Worm (Caenorhabditis elegans) whole organism, L2 larva: Measurements from ENCODE around the gene F14D12.1.

Experiments used
- C34F6.9 ChIP-seq: fragments of 150-350 bp; optimal IDR thresholded peaks from 2 replicates; lab custom pipeline; 2014; ENCODE audit warnings: missing biosample characterization, missing genetic modification characterization
- F13H6.1 ChIP-seq: sonication (generic microtip); optimal IDR thresholded peaks from 2 replicates; lab custom pipeline; 2016; ENCODE audit warnings: missing genetic modification characterization, missing compliant biosample characterization
- Y55F3AM.14 ChIP-seq: fragments of 200-800 bp; sonication (Bioruptor generic); optimal IDR thresholded peaks from 2 replicates; lab custom pipeline; 2018; ENCODE audit warnings: mild to moderate bottlenecking, missing genetic modification characterization, missing compliant biosample characterization
- ZK546.5 ChIP-seq: sonication (generic microtip); optimal IDR thresholded peaks from 2 replicates; lab custom pipeline; 2017; ENCODE audit warnings: missing biosample characterization, missing genetic modification characterization
- alr-1 ChIP-seq: fragments of 150-350 bp; optimal IDR thresholded peaks from 2 replicates; lab custom pipeline; 2014; ENCODE audit warnings: missing biosample characterization, missing genetic modification characterization
- aly-2 ChIP-seq: fragments of 150-350 bp; optimal IDR thresholded peaks from 2 replicates; lab custom pipeline; 2014; ENCODE audit warnings: missing biosample characterization, missing genetic modification characterization
- ama-1 ChIP-seq: fragments of 150-350 bp; optimal IDR thresholded peaks from 2 replicates; lab custom pipeline; 2018; ENCODE audit warnings: inconsistent platforms
- blmp-1 ChIP-seq: sonication (generic microtip); optimal IDR thresholded peaks from 2 replicates; lab custom pipeline; 2017; ENCODE audit warnings: missing genetic modification characterization, mild to moderate bottlenecking, missing compliant biosample characterization, antibody characterized with exemption, moderate library complexity; ENCODE audit not compliant: insufficient read depth
- ceh-16 ChIP-seq: fragments of 150-350 bp; optimal IDR thresholded peaks from 2 replicates; lab custom pipeline; 2014; ENCODE audit warnings: missing biosample characterization, missing genetic modification characterization
- ceh-82 ChIP-seq: fragments of 150-350 bp; optimal IDR thresholded peaks from 2 replicates; lab custom pipeline; 2014; ENCODE audit warnings: missing biosample characterization, missing genetic modification characterization
- crh-2 ChIP-seq: sonication (generic microtip); optimal IDR thresholded peaks from 2 replicates; lab custom pipeline; 2017; ENCODE audit warnings: missing biosample characterization, missing genetic modification characterization
- dmd-4 ChIP-seq: sonication (generic microtip); optimal IDR thresholded peaks from 2 replicates; lab custom pipeline; 2017; ENCODE audit warnings: missing biosample characterization, missing genetic modification characterization
- egl-27 ChIP-seq: sonication (generic microtip); optimal IDR thresholded peaks from 3 replicates; lab custom pipeline; 2017; ENCODE audit warnings: missing biosample characterization, missing genetic modification reagents, missing genetic modification characterization
- elt-1 ChIP-seq: fragments of 150-350 bp; optimal IDR thresholded peaks from 2 replicates; lab custom pipeline; 2014; ENCODE audit warnings: missing biosample characterization, missing genetic modification characterization
- elt-3 ChIP-seq: sonication (generic microtip); optimal IDR thresholded peaks from 2 replicates; lab custom pipeline; 2017; ENCODE audit warnings: missing biosample characterization, missing genetic modification characterization
- fos-1 ChIP-seq: fragments of 150-350 bp; optimal IDR thresholded peaks from 2 replicates; lab custom pipeline; 2014; ENCODE audit warnings: missing biosample characterization, missing genetic modification characterization
- gmeb-1 ChIP-seq: fragments of 150-350 bp; optimal IDR thresholded peaks from 2 replicates; lab custom pipeline; 2014; ENCODE audit warnings: missing biosample characterization, missing genetic modification characterization
- lin-11 ChIP-seq: fragments of 150-350 bp; sonication (generic microtip); optimal IDR thresholded peaks from 2 replicates; lab custom pipeline; 2014; ENCODE audit warnings: missing biosample characterization, missing genetic modification characterization, inconsistent platforms, mixed read lengths
- lin-13 ChIP-seq: fragments of 150-350 bp; optimal IDR thresholded peaks from 2 replicates; lab custom pipeline; 2014; ENCODE audit warnings: missing biosample characterization, missing genetic modification reagents, missing genetic modification characterization
- lsy-2 ChIP-seq, 2 experiments: fragments of 150-350 bp in 1 of 2; sonication (generic microtip) in 1 of 2; optimal IDR thresholded peaks; 2 replicates each; lab custom pipeline; 2014 to 2017; ENCODE audit warnings: missing biosample characterization in 2 of 2, missing genetic modification characterization in 2 of 2
- mab-5 ChIP-seq: fragments of 150-350 bp; optimal IDR thresholded peaks from 2 replicates; lab custom pipeline; 2014; ENCODE audit warnings: missing biosample characterization, missing genetic modification characterization
- mbf-1 ChIP-seq: sonication (generic microtip); optimal IDR thresholded peaks from 2 replicates; lab custom pipeline; 2017; ENCODE audit warnings: missing biosample characterization, missing genetic modification characterization
- mdl-1 ChIP-seq, 2 experiments: fragments of 150-350 bp in 1 of 2; sonication (generic microtip) in 1 of 2; optimal IDR thresholded peaks; 2 replicates each; lab custom pipeline; 2017; ENCODE audit warnings: missing biosample characterization in 2 of 2, missing genetic modification characterization in 2 of 2
- nhr-10 ChIP-seq: sonication (generic microtip); optimal IDR thresholded peaks from 2 replicates; lab custom pipeline; 2017; ENCODE audit warnings: missing biosample characterization, missing genetic modification characterization
- nhr-11 ChIP-seq: fragments of 150-350 bp; optimal IDR thresholded peaks from 2 replicates; lab custom pipeline; 2014; ENCODE audit warnings: missing biosample characterization, missing genetic modification characterization
- nhr-129 ChIP-seq: fragments of 150-350 bp; optimal IDR thresholded peaks from 2 replicates; lab custom pipeline; 2014; ENCODE audit warnings: missing biosample characterization, missing genetic modification characterization
- nhr-21 ChIP-seq: fragments of 150-350 bp; optimal IDR thresholded peaks from 2 replicates; lab custom pipeline; 2014; ENCODE audit warnings: missing biosample characterization, missing genetic modification characterization
- nhr-23 ChIP-seq: fragments of 150-350 bp; optimal IDR thresholded peaks from 2 replicates; lab custom pipeline; 2014; ENCODE audit warnings: missing biosample characterization, missing genetic modification reagents, missing genetic modification characterization
- nhr-237 ChIP-seq: fragments of 150-350 bp; optimal IDR thresholded peaks from 2 replicates; lab custom pipeline; 2014; ENCODE audit warnings: missing biosample characterization, missing genetic modification characterization
- nhr-25 ChIP-seq: fragments of 150-350 bp; sonication (generic microtip); optimal IDR thresholded peaks from 3 replicates; lab custom pipeline; 2014; ENCODE audit warnings: missing biosample characterization, missing genetic modification characterization
- nhr-77 ChIP-seq: fragments of 150-350 bp; optimal IDR thresholded peaks from 2 replicates; lab custom pipeline; 2014; ENCODE audit warnings: missing biosample characterization, missing genetic modification characterization
- peb-1 ChIP-seq: fragments of 150-350 bp; optimal IDR thresholded peaks from 2 replicates; lab custom pipeline; 2014; ENCODE audit warnings: missing biosample characterization, missing genetic modification characterization
- sem-4 ChIP-seq: fragments of 150-350 bp; optimal IDR thresholded peaks from 2 replicates; lab custom pipeline; 2014; ENCODE audit warnings: missing biosample characterization, missing genetic modification reagents, missing genetic modification characterization
- skn-1 ChIP-seq: sonication (generic microtip); optimal IDR thresholded peaks from 2 replicates; lab custom pipeline; 2017; ENCODE audit warnings: missing biosample characterization, missing genetic modification characterization
- sma-3 ChIP-seq: sonication (generic microtip); optimal IDR thresholded peaks from 2 replicates; lab custom pipeline; 2016; ENCODE audit warnings: missing genetic modification reagents, missing genetic modification characterization, missing compliant biosample characterization
- snpc-4 ChIP-seq: fragments of 150-350 bp; optimal IDR thresholded peaks from 2 replicates; lab custom pipeline; 2014; ENCODE audit warnings: missing biosample characterization, missing genetic modification characterization
- unc-39 ChIP-seq: fragments of 150-350 bp; optimal IDR thresholded peaks from 2 replicates; lab custom pipeline; 2014; ENCODE audit warnings: missing biosample characterization, missing genetic modification characterization
- unc-55 ChIP-seq: fragments of 150-350 bp; sonication (generic microtip); optimal IDR thresholded peaks from 3 replicates; lab custom pipeline; 2014; ENCODE audit warnings: missing biosample characterization, missing genetic modification reagents, missing genetic modification characterization
- zag-1 ChIP-seq: fragments of 150-350 bp; optimal IDR thresholded peaks from 2 replicates; lab custom pipeline; 2014; ENCODE audit warnings: missing biosample characterization, missing genetic modification characterization
- ztf-1 ChIP-seq: fragments of 200-800 bp; sonication (Bioruptor generic); conservative IDR thresholded peaks from 2 replicates; pipeline ENCODE4 v1.3.6; 2022; ENCODE audit warnings: missing genetic modification characterization, missing compliant biosample characterization
- ztf-11 ChIP-seq: sonication (generic microtip); optimal IDR thresholded peaks from 2 replicates; lab custom pipeline; 2017; ENCODE audit warnings: missing biosample characterization, missing genetic modification characterization
- ztf-4 ChIP-seq: fragments of 150-350 bp; optimal IDR thresholded peaks from 2 replicates; lab custom pipeline; 2014; ENCODE audit warnings: missing biosample characterization, missing genetic modification characterization

Gene F14D12.1

DNA sequence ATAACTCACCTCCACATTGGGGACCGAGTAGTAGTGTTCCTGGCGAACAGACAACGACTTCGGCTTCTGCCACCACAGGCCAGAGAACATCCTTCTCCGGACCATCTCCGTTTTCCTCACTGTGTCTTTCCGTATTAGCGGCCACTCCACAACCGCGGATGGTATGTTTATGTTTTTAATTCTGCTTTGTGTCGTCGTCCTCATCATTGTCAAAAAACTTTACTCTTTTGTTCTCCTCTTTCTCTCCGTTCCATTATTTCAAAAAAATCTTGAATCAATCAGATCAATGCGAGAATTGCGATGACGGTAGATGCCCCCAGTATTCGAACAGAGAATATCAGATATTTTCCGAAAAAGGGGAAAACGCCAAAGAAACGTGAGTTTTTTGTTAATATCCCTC lies 36.1 kb upstream of the F14D12.1 start, which contains the start of gene mec-2:
Gene mec-2, plus strand, starts transcription at position 301 of the 400 bp plus-strand sequence.
- TF ChIP-seq unc-55 (GFP tag; lab: Kevin White, UChicago): no peak
- no peak for TF ChIP-seq nhr-10 (tag; lab: Kevin White, UChicago)
- TF ChIP-seq aly-2 (tag; lab: Kevin White, UChicago): no peak
- TF ChIP-seq sem-4 (tag; lab: Kevin White, UChicago): no peak
- no peak for TF ChIP-seq ztf-11 (tag; lab: Kevin White, UChicago)
- no peak for TF ChIP-seq nhr-129
- no peak for TF ChIP-seq F13H6.1 (tag; lab: Kevin White, UChicago)
- TF ChIP-seq gmeb-1: no peak
- TF ChIP-seq unc-39 (tag; lab: Kevin White, UChicago): no peak
- no peak for TF ChIP-seq skn-1 (tag; lab: Kevin White, UChicago)
- TF ChIP-seq nhr-25 (tag; lab: Kevin White, UChicago): no peak
- TF ChIP-seq zag-1 (tag; lab: Kevin White, UChicago): no peak
- TF ChIP-seq Y55F3AM.14 (GFP tag; lab: Kevin White, UChicago): no peak
- no peak for TF ChIP-seq egl-27 (tag; lab: Kevin White, UChicago)
- no peak for TF ChIP-seq mdl-1 (tag; optimal IDR thresholded peaks at IDR 0.05; lab: Kevin White, UChicago)
- TF ChIP-seq blmp-1 (tag; lab: Kevin White, UChicago): no peak
- TF ChIP-seq elt-1 (tag; lab: Kevin White, UChicago): no peak
- no peak for TF ChIP-seq ZK546.5

DNA sequence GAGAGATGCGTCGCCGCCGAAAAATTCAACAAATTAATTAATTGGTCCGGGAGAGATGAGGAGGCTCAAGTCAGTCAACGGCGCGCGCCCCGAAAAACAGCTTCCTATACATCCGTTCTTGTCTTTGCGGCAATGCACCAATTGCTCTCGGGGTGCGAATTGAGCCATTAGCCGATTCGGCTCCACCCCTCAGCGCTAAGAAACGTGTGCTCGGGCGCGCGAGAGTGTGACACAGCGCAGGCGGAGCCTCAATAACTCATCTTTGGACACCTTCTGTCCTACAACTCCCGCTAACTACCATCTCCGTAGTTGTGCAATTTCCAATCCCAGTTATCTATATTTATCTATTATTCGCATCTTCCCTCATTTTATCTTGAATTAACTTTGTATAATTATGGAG lies 30.9 kb upstream of the F14D12.1 start:
- TF ChIP-seq egl-27 (tag; lab: Kevin White, UChicago) (no peak), unc-39 (tag; lab: Kevin White, UChicago) (no peak), sem-4 (tag; lab: Kevin White, UChicago) (no peak), nhr-10 (tag; lab: Kevin White, UChicago) (no peak), elt-3 (tag; lab: Kevin White, UChicago) (no peak), C34F6.9 (tag; lab: Kevin White, UChicago) (no peak), ztf-4 (tag; lab: Kevin White, UChicago) (no peak), blmp-1 (tag; lab: Kevin White, UChicago) (no peak), unc-55 (GFP tag; lab: Kevin White, UChicago) (no peak), dmd-4 (tag; lab: Kevin White, UChicago) (no peak), lin-11 (tag; lab: Kevin White, UChicago) (no peak)

DNA sequence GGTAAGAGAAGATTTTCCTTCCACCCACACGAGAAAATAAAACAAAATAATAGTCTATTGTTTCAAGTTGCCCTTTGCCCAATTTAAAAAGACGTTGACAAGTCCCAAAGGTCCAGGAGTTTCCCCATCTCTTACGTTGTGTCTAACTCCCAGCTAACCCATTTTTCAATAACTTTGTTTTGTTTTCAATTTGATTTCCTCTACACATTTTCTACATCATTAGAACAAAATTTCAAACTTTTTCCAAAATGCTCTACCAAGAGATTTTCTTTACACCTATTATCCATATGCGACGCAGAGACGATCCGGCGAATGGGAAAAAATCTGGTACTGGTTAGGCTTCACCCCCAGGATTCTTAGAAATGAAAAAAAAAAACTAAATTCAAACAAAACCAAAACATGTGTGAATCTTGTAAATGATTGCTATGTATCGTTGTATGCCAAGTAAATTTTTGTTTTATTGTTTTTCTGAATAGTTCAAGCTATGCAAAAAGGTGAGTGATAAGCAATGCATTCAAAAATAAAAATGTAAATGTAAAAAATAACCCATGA lies 23.8 kb upstream of the F14D12.1 start:
- TF ChIP-seq elt-3 (tag; lab: Kevin White, UChicago) (no peak), Y55F3AM.14 (GFP tag; lab: Kevin White, UChicago) (no peak), C34F6.9 (tag; lab: Kevin White, UChicago) (no peak), mdl-1 (tag; optimal IDR thresholded peaks at IDR 0.05; lab: Kevin White, UChicago) (no peak), ceh-16 (tag; lab: Kevin White, UChicago) (no peak), mbf-1 (tag; lab: Kevin White, UChicago) (no peak), nhr-23 (no peak), lin-13 (GFP tag; lab: Kevin White, UChicago) (no peak), mab-5 (tag; lab: Kevin White, UChicago) (no peak), lsy-2 (tag; optimal IDR thresholded peaks at IDR 0.05; lab: Kevin White, UChicago) (no peak), blmp-1 (tag; lab: Kevin White, UChicago) (no peak), peb-1 (no peak), gmeb-1 (no peak), fos-1 (tag; lab: Kevin White, UChicago) (no peak), sem-4 (tag; lab: Kevin White, UChicago) (no peak), unc-55 (GFP tag; lab: Kevin White, UChicago) (no peak), ztf-1 (no peak), nhr-21 (tag; lab: Kevin White, UChicago) (no peak), unc-39 (tag; lab: Kevin White, UChicago) (no peak), snpc-4 (tag; lab: Kevin White, UChicago) (no peak)

- TF ChIP-seq sem-4 (tag; lab: Kevin White, UChicago) (peak; percentile 55), nhr-23 (no peak), skn-1 (tag; lab: Kevin White, UChicago) (no peak), ama-1 (lab: Kevin White, UChicago) (no peak), nhr-237 (tag; lab: Kevin White, UChicago) (no peak), lin-13 (GFP tag; lab: Kevin White, UChicago) (no peak), egl-27 (tag; lab: Kevin White, UChicago) (peak; percentile 2), C34F6.9 (tag; lab: Kevin White, UChicago) (peak; percentile 31), unc-39 (tag; lab: Kevin White, UChicago) (no peak), lin-11 (tag; lab: Kevin White, UChicago) (no peak), mdl-1 (tag; optimal IDR thresholded peaks at IDR 0.05; lab: Kevin White, UChicago) (no peak), Y55F3AM.14 (GFP tag; lab: Kevin White, UChicago) (no peak), mab-5 (tag; lab: Kevin White, UChicago) (peak; percentile 54), ztf-11 (tag; lab: Kevin White, UChicago) (no peak), crh-2 (tag; lab: Kevin White, UChicago) (no peak), alr-1 (tag; lab: Kevin White, UChicago) (no peak), blmp-1 (tag; lab: Kevin White, UChicago) (peak; percentile 42), mbf-1 (tag; lab: Kevin White, UChicago) (no peak), ceh-82 (no peak), ztf-4 (tag; lab: Kevin White, UChicago) (no peak), nhr-11 (tag; lab: Kevin White, UChicago) (no peak), lsy-2 (tag; optimal IDR thresholded peaks at IDR 0.05; lab: Kevin White, UChicago) (peak in 1 of 2 experiments; percentile 31), F13H6.1 (tag; lab: Kevin White, UChicago) (peak; percentile 68), gmeb-1 (no peak), sma-3 (GFP tag; lab: Kevin White, UChicago) (no peak), fos-1 (tag; lab: Kevin White, UChicago) (no peak), snpc-4 (tag; lab: Kevin White, UChicago) (no peak), nhr-77 (tag; lab: Kevin White, UChicago) (no peak), nhr-10 (tag; lab: Kevin White, UChicago) (no peak), ztf-1 (no peak)
Observed at ce11 chrX:5591830-5592229, 11.7 kb upstream of the F14D12.1 start.
